Fruit fly (Drosophila melanogaster): ENCODE data around the gene CG15892.

Gene CG15892

DNA sequence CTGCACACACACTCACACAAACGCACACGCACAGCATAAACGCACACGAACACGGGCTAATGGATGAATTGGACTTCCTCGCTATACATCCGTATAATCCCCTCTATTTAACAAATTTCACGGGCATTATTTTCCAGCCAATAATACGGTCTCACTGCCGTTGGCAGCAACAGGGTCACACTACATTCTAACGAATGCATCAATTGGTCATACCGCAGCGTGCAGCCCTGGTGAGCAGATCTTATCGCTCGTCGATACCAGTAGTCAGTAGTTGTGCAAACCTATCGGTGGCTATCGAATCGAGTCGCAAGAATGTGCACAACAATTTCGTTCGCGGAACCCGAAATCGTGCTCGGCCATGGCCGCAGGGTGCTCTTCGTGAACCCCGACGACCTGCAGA, 6.3 kb downstream of the CG15892 start, which contains the start of the genes Top3beta and wuho (continued):
- peak; percentile 50 for TF ChIP-seq inv (GFP tag; IDR thresholded peaks at IDR 0.05; ENCODE audit: partially characterized antibody)

dm6 chrX:6283470-6283869, 10.7 kb downstream of the CG15892 start, which contains the start of gene CG11700:
CG11700 (minus strand) TSS chrX:6283575.
- TF ChIP-seq insv (GFP tag; optimal IDR thresholded peaks at IDR 0.05) (no peak), Trl (optimal IDR thresholded peaks at IDR 0.05) (peak in 1 of 2 experiments; percentile 28), Trl (GFP tag; optimal IDR thresholded peaks at IDR 0.05) (no peak), pum (GFP tag; optimal IDR thresholded peaks at IDR 0.05) (no peak), CkIIα-i1 (GFP tag; IDR thresholded peaks at IDR 0.05) (no peak), MTF-1 (GFP tag; optimal IDR thresholded peaks at IDR 0.05; ENCODE audit: borderline replicate concordance) (no peak), aop (GFP tag; IDR thresholded peaks at IDR 0.05) (0 out of 2 replicates have a peak, but pooled peaks have one; percentile 16), Nf-YB (GFP tag; optimal IDR thresholded peaks at IDR 0.05) (no peak), CG5953 (GFP tag; IDR thresholded peaks at IDR 0.05) (no peak), gem (tag; optimal IDR thresholded peaks at IDR 0.05) (no peak), jumu (GFP tag; optimal IDR thresholded peaks at IDR 0.05) (no peak), Adf1 (GFP tag; IDR thresholded peaks at IDR 0.05) (no peak), CG13296 (GFP tag; optimal IDR thresholded peaks at IDR 0.05) (no peak), Lpt (GFP tag; optimal IDR thresholded peaks at IDR 0.05) (no peak), Dek (tag; optimal IDR thresholded peaks at IDR 0.05) (no peak), B-H1 (GFP tag; IDR thresholded peaks at IDR 0.05) (no peak), seq (GFP tag; IDR thresholded peaks at IDR 0.05) (no peak), gsb-n (tag; optimal IDR thresholded peaks at IDR 0.05) (peak; percentile 54), tll (GFP tag; optimal IDR thresholded peaks at IDR 0.05) (no peak), Med (GFP tag) (peak; percentile 15), CG2120 (GFP tag; optimal IDR thresholded peaks at IDR 0.05) (no peak), nom (GFP tag; optimal IDR thresholded peaks at IDR 0.05) (peak; percentile 50), fd64A (GFP tag; optimal IDR thresholded peaks at IDR 0.05) (no peak), kay (GFP tag; optimal IDR thresholded peaks at IDR 0.05) (no peak), Jarid2 (GFP tag; optimal IDR thresholded peaks at IDR 0.05) (peak; percentile 2), Fer2 (tag; optimal IDR thresholded peaks at IDR 0.05) (no peak), chinmo (GFP tag; IDR thresholded peaks at IDR 0.05; ENCODE audit: partially characterized antibody) (no peak), hth (optimal IDR thresholded peaks at IDR 0.05) (no peak), croc (GFP tag; conservative IDR thresholded peaks at IDR 0.05) (no peak), CG17612 (GFP tag; IDR thresholded peaks at IDR 0.05) (no peak), CG4617 (GFP tag; optimal IDR thresholded peaks at IDR 0.05; ENCODE audit: borderline replicate concordance) (no peak), Abd-B (GFP tag; optimal IDR thresholded peaks at IDR 0.05) (no peak), CG10209 (GFP tag; optimal IDR thresholded peaks at IDR 0.05) (no peak), vvl (GFP tag; IDR thresholded peaks at IDR 0.05) (0 out of 2 replicates have a peak, but pooled peaks have one; percentile 13), stc (GFP tag; IDR thresholded peaks at IDR 0.05) (no peak), Hr51 (GFP tag; optimal IDR thresholded peaks at IDR 0.05) (no peak), CG4404 (GFP tag; IDR thresholded peaks at IDR 0.05) (no peak), kah (GFP tag; optimal IDR thresholded peaks at IDR 0.05) (no peak), Awh (GFP tag; IDR thresholded peaks at IDR 0.05) (no peak), tin (GFP tag; optimal IDR thresholded peaks at IDR 0.05) (no peak), CG15514 (GFP tag; optimal IDR thresholded peaks at IDR 0.05) (no peak), Deaf1 (tag; optimal IDR thresholded peaks at IDR 0.05) (peak; percentile 4), CG11247 (GFP tag; IDR thresholded peaks at IDR 0.05) (no peak), Elba2 (GFP tag; optimal IDR thresholded peaks at IDR 0.05) (no peak), CG12219 (GFP tag; optimal IDR thresholded peaks at IDR 0.05) (no peak), sim (GFP tag; IDR thresholded peaks at IDR 0.05) (no peak), corto (GFP tag; optimal IDR thresholded peaks at IDR 0.05) (no peak), cg (GFP tag; optimal IDR thresholded peaks at IDR 0.05) (peak; percentile 55), ash1 (GFP tag; optimal IDR thresholded peaks at IDR 0.05) (no peak)
